Worm (Caenorhabditis elegans): ENCODE data around the gene sru-9.
"Not testable (repeated sequence)": the region's sequence is repeated elsewhere in the genome, so short reads cannot be mapped to it uniquely, and the experiment has no call there.

sru-9 gene

DNA sequence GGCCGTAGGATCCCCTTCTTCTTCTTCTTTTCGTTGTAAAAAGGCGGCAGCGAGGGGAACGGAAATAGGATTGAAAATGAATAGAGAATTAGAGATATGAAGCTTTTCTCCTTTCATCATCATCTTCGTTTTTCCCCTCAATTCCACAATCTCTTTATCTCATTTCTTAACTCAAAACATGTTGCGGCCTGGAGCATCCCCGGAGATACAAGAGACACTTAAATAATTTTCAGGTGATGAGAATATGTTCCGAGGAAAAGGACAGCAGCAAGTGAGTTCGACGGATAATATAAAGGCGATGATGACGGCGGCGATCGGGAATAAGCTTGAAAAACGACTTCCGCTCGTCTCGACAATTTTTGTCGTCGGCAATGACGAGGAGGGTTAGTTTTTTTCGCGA is 27.2 kb upstream of the sru-9 start, which contains the start of the genes Y45F10B.13 and qui-1:
Y45F10B.13 (minus strand) TSS at position 101 of the 400 bp plus-strand sequence.
qui-1 (plus strand) TSS at position 233 of the 400 bp plus-strand sequence.
- no peak for TF ChIP-seq nhr-76 (tag; optimal IDR thresholded peaks at IDR 0.05)
- TF ChIP-seq unc-120 (tag; optimal IDR thresholded peaks at IDR 0.05; ENCODE audit: poor library complexity, severe bottlenecking): peak; percentile 56
- no peak for TF ChIP-seq lin-32 (GFP tag; optimal IDR thresholded peaks at IDR 0.05)
- TF ChIP-seq nhr-28 (tag; optimal IDR thresholded peaks at IDR 0.05): no peak
- TF ChIP-seq ces-1 (GFP tag; optimal IDR thresholded peaks at IDR 0.05): peak; percentile 1

DNA sequence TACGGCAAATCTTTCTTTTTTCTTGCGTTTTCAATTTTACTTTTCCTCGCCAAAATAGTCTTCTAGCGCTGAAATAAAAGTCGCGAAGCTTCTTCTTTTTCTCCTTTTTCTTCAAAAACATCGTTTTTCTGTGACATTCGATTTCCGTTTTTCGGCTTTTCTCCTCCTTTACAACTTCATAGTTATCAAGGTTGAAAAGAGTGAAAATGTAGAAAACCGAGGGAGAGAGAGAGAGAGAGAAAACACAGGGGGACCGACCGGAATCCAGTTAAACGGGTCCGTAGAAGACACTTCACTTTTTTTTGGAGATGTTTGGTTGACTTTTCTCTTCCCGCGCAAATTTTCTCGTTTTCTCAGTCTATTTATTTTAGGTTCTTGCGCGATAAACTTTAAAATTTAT is 24.5 kb upstream of the sru-9 start:
- no peak for TF ChIP-seq tbx-8 (GFP tag; optimal IDR thresholded peaks at IDR 0.05)
- no peak for TF ChIP-seq zip-8 (tag; optimal IDR thresholded peaks at IDR 0.05)
- TF ChIP-seq mls-2 (tag; optimal IDR thresholded peaks at IDR 0.05): no peak
- TF ChIP-seq mep-1 (tag; optimal IDR thresholded peaks at IDR 0.05): no peak
- TF ChIP-seq ces-1 (GFP tag; optimal IDR thresholded peaks at IDR 0.05): peak; percentile 67

DNA sequence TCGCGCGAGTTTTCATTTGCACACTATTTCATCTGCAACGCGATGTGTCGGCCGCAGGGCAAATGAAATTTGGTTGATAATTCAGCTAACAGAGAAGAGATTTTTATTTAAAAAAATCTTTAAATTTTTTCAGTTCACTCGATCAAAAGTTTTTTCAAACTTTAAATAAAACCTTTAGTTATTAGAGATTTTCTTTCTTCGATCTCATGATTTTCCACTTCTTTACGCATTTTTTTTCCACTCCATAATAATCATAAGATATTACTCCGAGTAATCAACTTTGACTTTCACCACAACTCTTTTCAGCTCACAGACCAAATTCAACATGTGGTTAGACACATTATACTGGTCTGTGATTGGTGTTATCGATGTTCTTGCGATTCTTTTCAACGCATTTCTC is 14.1 kb upstream of the sru-9 start, which contains the start of gene srd-10:
srd-10 (plus strand) TSS at position 301 of the 400 bp plus-strand sequence.
- TF ChIP-seq mep-1 (tag; optimal IDR thresholded peaks at IDR 0.05) (no peak), nhr-76 (tag; optimal IDR thresholded peaks at IDR 0.05) (no peak), lin-13 (tag; optimal IDR thresholded peaks at IDR 0.05) (no peak), blmp-1 (tag; optimal IDR thresholded peaks at IDR 0.05) (no peak), flh-1 (GFP tag; optimal IDR thresholded peaks at IDR 0.05) (no peak), pha-4 (tag; optimal IDR thresholded peaks at IDR 0.05) (no peak), unc-62 (GFP tag; optimal IDR thresholded peaks at IDR 0.05) (no peak), ham-2 (GFP tag; optimal IDR thresholded peaks at IDR 0.05) (no peak), drap-1 (GFP tag; optimal IDR thresholded peaks at IDR 0.05) (no peak), lsy-2 (tag; optimal IDR thresholded peaks at IDR 0.05) (no peak), ceh-43 (GFP tag; optimal IDR thresholded peaks at IDR 0.05) (no peak), elt-3 (tag; optimal IDR thresholded peaks at IDR 0.05) (no peak), cnd-1 (tag; optimal IDR thresholded peaks at IDR 0.05) (no peak)

DNA sequence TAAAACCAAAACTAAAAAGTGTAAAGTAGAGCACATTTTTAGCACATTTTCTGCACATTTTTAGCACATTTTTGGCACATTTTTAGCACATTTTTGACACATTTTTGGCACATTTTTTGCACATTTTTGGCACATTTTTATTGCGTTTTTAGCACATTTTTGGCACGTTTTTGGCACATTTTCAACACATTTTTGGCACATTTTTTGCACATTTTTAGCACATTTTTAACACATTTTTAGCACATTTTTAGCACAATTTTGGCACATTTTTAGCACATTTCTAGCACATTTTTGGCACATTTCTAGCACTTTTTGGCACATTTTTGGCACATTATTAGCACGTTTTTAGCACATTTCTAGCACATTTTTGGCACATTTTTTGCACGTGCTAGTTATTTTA is 13.1 kb upstream of the sru-9 start:
- TF ChIP-seq ham-2 (GFP tag; optimal IDR thresholded peaks at IDR 0.05) (no peak), ces-1 (GFP tag; optimal IDR thresholded peaks at IDR 0.05) (no peak), elt-1 (tag; optimal IDR thresholded peaks at IDR 0.05; ENCODE audit: borderline replicate concordance, insufficient read depth) (no peak), hlh-1 (tag; optimal IDR thresholded peaks at IDR 0.05) (no peak), sptf-1 (tag; optimal IDR thresholded peaks at IDR 0.05) (no peak), bed-3 (GFP tag; optimal IDR thresholded peaks at IDR 0.05) (no peak), unc-39 (tag; optimal IDR thresholded peaks at IDR 0.05) (no peak), ceh-83 (GFP tag; optimal IDR thresholded peaks at IDR 0.05) (no peak), mep-1 (tag; optimal IDR thresholded peaks at IDR 0.05) (no peak), blmp-1 (tag; optimal IDR thresholded peaks at IDR 0.05) (no peak), sem-2 (GFP tag; optimal IDR thresholded peaks at IDR 0.05) (no peak), drap-1 (GFP tag; optimal IDR thresholded peaks at IDR 0.05) (no peak), nhr-2 (tag; optimal IDR thresholded peaks at IDR 0.05) (no peak), pha-4 (tag; optimal IDR thresholded peaks at IDR 0.05) (no peak)

DNA sequence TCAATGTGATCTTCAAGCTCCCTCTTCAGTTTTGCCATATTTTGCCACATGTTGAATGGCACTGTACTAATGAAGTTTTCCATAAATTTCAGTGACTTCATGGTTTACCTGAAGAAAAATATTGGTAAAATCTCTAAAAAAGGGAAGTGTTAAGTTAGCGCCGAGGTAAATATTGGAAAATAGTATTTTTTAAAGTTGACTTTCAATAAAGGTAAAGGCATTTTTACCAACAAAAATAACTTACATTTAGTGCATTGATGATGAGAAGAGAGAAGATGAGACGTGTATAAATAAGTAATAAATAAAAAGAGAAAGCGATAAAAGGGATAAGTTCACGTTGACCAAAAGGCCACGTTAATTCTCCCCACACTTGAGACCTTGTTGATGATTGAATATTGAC is 10.6 kb upstream of the sru-9 start, which contains the start of gene Y45F10B.8:
Y45F10B.8 (minus strand) TSS at position 101 of the 400 bp plus-strand sequence.
- TF ChIP-seq ham-2 (GFP tag; optimal IDR thresholded peaks at IDR 0.05); ceh-43 (GFP tag; optimal IDR thresholded peaks at IDR 0.05); ceh-39 (tag; optimal IDR thresholded peaks at IDR 0.05): not testable (repeated sequence)

DNA sequence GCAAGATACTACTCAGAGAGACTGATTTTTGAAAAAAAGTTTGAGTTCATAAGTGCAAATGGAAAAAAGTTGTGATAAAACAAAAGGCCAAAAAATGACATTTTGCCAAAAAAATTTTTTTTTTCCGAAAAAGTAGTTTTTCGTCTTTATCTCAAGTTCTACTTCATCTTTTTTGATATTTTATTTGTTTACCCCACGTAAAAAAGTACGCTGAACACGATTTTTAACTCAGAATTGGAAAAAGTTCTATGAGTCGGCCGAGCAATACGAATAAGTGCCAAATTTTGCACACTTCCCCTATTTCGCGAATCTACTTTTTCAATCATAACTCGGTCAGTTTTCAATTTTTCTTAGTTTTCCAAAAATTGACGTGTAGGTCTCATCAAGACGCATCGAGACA is 9.8 kb upstream of the sru-9 start, which contains the start of gene sru-16:
sru-16 (plus strand) TSS at position 301 of the 400 bp plus-strand sequence.
- not testable (repeated sequence) for TF ChIP-seq lin-13 (tag; optimal IDR thresholded peaks at IDR 0.05); sem-2 (GFP tag; optimal IDR thresholded peaks at IDR 0.05); tbx-8 (GFP tag; optimal IDR thresholded peaks at IDR 0.05)
